Worm (Caenorhabditis elegans): ENCODE measurements around the gene suca-1.

ce11 chrX:10861673-10862072 is 38.2 kb downstream of the suca-1 start:
- no peak for TF ChIP-seq ama-1 (optimal IDR thresholded peaks at IDR 0.05)
- TF ChIP-seq ama-1 (GFP tag; optimal IDR thresholded peaks at IDR 0.05), result no peak
- TF ChIP-seq T26A5.8 (tag; optimal IDR thresholded peaks at IDR 0.05), result no peak
- TF ChIP-seq attf-6 (GFP tag; IDR thresholded peaks at IDR 0.05), result no peak
- no peak for TF ChIP-seq hrde-1 (tag; optimal IDR thresholded peaks at IDR 0.05; ENCODE audit: borderline replicate concordance)
- TF ChIP-seq ztf-6 (GFP tag; IDR thresholded peaks at IDR 0.05), result no peak
- TF ChIP-seq B0261.1 (tag; optimal IDR thresholded peaks at IDR 0.05), result no peak
- no peak for TF ChIP-seq ztf-25 (GFP tag; IDR thresholded peaks at IDR 0.05)
- no peak for TF ChIP-seq unc-62 (GFP tag; optimal IDR thresholded peaks at IDR 0.05)
- TF ChIP-seq die-1 (tag; optimal IDR thresholded peaks at IDR 0.05), result no peak
- no peak for TF ChIP-seq rpc-1 (optimal IDR thresholded peaks at IDR 0.05)
- no peak for TF ChIP-seq rpc-1 (tag; optimal IDR thresholded peaks at IDR 0.05)
- no peak for TF ChIP-seq mel-28 (tag; optimal IDR thresholded peaks at IDR 0.05; ENCODE audit: borderline replicate concordance)
- TF ChIP-seq atf-7 (tag; optimal IDR thresholded peaks at IDR 0.05), result no peak

Data from whole organism, young adult.